Worm (Caenorhabditis elegans) whole organism, dauer: ENCODE measurements around the gene pqm-1.

ENCODE experiments used
- unc-62 ChIP-seq: sonication (generic microtip); optimal IDR thresholded peaks from 2 replicates; lab custom pipeline; 2017; ENCODE audit warnings: missing biosample characterization, missing genetic modification reagents, missing genetic modification characterization

The pqm-1 gene

DNA sequence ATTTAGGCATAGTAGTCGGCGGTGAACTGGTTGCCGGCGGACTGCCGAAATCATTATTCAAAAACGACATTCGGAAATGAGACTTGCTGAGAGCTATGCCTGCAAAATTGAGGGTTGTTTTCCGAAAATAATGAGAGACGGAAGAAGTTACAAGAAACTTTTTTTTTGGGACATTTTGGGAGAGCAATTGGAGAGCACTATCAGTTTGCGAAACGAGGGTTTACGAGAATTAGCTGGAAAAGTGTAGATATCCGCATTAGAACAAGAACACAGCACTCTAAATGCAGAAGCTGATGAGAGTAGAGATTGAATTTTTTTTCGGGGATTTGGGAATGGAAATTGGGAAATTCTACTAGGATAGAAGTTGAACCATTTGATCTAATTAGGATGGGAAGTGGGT is at the start of gene pqm-1:
pqm-1 (minus strand) TSS at position 101 of the 400 bp plus-strand sequence.
- no peak for TF ChIP-seq unc-62

DNA sequence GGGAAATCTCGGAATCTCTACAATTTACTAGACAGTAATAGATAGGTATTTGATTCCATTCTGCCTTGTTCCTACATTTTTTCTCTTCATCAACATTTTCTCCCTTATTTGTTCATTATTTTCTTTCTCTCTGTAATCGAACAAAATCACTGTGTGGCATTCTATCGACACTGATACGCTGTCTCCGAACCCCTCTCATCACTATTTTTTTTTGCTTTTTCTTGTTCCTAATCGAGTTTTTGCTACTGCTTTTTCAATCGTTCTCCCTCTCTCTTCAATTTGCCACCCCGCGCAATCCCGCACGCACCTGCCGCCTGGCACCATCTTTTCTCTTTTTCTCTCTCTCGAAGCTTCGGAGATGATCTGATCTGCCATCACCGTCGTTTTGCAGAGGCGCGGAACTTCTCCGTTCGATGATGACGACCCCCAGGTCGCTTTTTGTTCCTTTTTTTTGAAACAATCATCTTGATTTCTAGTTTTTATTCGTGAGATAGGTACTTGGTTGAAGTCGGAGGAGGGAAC is 47.9 kb upstream of the pqm-1 start:
- no peak for TF ChIP-seq unc-62

DNA sequence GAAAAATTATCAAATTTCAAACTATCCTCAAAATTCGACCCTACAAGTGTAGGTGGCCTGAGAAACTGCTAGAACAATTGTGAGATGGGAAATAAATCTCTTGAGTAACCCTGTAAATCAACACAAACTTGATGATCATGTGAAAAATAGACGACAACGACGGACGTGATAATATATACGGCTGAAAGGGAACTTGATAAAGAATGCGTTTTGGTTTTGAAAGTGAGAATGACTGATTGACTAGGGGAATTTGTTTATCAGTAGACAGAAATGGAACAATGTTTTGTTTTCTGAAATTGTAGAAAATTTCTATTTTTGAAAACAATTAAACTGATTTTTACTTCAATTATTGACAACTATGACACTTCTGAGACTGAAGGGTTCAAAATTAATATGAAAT is 41.1 kb upstream of the pqm-1 start:
- no peak for TF ChIP-seq unc-62

DNA sequence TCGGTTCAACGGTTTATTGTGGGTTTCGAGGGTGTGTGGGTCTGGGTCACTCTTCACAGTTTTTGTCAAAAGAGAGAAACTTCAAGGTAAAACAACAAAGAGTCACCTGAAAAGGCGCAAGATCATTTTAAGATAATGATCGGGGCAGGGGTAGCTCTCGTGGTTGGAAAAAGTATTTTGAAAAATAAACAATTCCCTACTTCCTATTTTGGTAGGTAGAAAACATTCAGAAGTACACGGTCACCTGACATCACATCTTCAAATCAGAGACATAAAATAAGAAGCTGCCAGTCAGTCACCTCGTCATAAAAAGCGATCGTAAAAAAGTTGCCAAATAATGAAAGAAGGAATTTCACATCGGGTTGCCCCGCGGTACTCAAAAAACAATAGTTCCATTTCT is 40.1 kb upstream of the pqm-1 start:
- TF ChIP-seq unc-62: no peak

DNA sequence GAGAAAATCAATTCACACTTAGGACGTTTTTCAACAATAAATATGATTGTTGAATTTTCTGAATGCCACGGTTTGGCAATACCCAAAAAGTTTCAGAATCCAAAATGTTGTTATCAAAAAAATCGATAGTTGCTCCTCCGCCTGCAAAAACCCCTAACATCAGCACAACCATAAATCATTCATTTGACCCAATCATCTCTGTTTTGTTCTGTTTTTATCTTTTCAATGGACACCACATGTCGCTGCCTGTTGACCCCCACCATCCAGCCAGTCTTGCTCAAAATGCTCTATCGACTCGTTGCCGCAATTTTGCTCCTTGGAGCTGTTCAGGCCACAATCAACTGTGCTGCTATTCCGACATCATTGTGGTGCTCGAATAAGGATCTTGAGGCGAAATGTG is 35.6 kb upstream of the pqm-1 start, which contains the start of gene F37H8.5:
F37H8.5 (plus strand) TSS at position 181 of the 400 bp plus-strand sequence.
- no peak for TF ChIP-seq unc-62

DNA sequence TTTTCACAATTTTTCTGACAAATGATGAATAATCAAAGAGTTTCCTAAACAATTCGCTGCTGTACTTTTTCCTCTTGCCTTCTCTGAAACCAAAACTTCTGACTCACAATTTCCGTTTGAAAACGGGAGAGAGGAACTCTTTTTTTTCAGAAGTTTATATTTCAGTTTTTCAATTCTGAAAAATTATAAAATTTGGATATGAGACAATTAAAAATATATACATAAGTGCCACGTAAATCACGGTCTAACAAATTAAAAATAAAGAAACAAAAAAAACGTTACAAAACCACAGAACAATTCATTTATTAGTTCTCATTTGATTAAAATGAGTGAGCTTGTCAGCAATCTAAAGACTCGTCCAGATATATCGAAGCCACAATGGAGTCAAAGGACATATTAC is 33.3 kb upstream of the pqm-1 start, which contains the start of gene sfxn-1.2:
sfxn-1.2 (plus strand) TSS at position 301 of the 400 bp plus-strand sequence.
- TF ChIP-seq unc-62: no peak

DNA sequence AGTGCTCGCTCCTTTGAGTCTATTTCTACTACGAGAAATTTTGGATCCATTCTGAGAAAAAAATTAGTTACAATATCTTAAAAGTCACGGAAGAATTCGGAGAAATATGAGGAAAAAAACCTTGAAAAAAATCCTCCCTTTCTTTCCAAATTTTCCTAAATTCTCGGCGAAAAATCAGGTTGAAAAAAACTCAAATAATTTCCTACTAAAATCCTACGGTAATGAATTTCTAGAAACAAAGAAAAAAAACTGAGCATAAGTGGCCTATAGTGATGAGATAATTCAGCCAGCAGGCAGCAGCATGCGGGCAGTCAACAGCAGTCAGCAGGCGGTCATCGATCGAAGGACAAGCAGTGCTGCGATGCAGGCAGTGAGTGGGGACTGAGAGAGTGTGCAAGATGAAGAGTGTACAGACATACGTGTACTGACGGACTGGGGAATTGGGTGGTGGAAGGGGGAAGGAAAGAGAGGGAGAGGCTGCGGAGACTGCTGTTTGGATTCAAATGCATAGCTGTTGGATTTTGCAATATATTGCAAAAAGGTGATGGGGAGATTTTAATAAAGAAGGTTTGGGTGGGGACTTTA is 32.5 kb upstream of the pqm-1 start, which contains the start of gene lir-3:
lir-3 (minus strand) TSS at position 51 of the 585 bp plus-strand sequence.
- no peak for TF ChIP-seq unc-62

DNA sequence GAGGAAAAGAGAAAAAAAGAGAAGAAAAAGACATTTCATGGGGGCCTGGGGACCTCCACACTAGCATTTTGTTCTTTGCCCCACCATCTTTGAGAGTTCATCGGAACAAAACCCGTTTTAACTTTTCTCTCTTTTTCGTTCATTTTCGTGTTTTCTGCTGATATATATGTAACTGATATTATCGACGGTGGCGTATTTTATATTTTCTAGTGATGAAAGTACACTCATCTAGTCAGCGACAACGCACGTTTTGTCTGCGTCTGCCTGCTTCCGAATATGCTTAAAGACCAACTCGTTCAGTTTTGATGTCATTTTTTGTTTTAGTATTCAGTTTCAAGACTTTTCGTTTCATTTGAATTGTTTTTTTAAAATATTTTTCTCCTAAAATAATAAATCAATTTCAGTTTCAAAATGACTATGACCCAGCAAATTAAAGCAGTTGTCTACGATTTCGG is 28.9 kb upstream of the pqm-1 start, which contains the start of gene bigr-1:
bigr-1 (plus strand) TSS at position 405 of the 455 bp plus-strand sequence.
- no peak for TF ChIP-seq unc-62

DNA sequence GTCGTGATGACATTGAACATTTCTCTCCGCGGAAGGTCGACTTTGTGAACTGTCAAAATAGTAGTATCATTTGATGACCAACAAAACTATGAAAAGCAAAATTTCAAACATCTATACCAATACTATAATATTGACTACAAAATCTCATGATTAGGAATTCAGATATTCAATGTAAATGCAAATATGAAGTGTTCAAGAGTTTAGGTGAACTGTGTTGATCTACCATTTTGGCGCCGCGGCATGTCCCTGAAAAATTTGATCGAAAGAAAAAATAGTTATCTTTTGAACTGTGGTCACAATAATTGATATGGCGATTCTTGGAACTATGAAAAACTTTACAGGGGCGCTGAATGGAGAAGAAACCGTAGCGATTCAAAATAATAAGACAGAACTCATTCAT is 26.3 kb upstream of the pqm-1 start:
- no peak for TF ChIP-seq unc-62

DNA sequence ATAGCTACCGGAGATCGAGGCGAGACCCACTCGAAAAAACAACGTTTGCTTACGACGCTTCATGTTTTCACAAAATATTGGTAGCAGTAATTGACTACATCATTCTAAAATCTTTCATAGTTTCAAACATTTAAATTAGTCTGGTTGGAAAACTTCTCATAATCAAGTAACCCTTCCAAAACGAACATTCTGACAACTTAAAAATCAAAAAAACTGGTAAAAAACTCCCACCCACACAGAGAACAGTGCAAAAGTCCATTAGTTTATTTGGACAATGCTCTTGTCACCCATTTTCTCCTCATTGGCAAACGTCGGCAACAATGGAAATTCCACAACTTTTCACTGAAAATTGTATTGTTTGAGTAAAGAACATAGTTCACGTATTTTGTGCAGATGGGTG is 25.0 kb upstream of the pqm-1 start, which contains the start of gene F37H8.6:
F37H8.6 (minus strand) TSS at position 101 of the 400 bp plus-strand sequence.
- no peak for TF ChIP-seq unc-62

DNA sequence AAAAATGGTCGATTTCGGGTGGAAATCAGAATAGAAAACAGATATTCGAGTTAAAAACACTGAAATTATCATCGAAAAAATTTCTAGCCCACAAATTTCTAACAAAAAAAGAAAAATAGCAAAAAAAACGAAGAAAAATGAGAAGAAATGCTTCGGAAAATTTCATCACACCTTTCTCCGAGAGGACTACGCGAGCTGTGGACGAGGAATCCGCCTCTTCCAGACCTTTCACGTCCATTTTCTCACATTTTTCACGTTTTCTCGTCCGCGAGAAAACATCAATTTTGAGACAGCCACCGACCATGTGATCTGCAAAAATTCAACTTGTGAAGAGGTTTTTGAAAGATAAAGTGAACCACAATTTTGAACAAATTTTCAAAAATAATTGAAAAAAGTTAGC is 24.0 kb upstream of the pqm-1 start:
- TF ChIP-seq unc-62: no peak

DNA sequence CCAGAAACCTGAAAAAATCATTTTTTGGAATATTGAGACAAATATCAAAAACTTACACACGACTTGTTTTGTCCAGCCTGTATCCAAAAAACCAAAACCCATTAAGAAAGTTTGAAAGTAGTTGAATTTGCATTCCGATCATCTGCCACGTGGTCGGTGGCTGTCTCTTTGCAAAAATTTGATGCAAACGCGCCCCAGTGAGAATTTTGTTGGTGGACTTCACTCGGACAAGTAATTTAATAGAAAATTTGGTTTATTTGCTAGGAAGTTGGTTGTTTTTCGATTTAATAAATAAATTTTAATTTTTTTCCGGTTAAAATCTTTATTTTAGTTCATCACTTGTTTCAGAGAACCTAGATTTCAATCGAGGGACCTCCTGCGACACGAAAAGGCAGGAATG is 23.0 kb upstream of the pqm-1 start:
- TF ChIP-seq unc-62: no peak

DNA sequence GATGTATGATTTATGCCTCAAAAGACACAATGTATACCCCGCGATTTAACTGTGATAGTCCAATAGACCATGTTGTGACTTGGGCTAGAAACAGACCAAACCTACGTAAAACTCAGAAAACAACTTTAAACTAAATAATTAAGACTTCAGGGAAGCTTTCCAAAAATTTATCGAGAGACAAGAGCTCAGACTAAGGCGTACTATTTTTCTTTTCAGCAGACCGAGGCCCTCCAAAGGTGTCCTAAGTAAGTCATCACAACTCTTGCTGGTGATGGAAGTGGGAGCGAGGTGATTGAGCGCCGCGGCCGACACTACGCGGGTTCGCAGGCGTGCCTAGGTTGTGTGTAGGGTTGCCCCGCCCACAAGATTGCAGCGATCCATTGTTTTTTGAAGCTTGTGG is 14.6 kb upstream of the pqm-1 start:
- no peak for TF ChIP-seq unc-62

DNA sequence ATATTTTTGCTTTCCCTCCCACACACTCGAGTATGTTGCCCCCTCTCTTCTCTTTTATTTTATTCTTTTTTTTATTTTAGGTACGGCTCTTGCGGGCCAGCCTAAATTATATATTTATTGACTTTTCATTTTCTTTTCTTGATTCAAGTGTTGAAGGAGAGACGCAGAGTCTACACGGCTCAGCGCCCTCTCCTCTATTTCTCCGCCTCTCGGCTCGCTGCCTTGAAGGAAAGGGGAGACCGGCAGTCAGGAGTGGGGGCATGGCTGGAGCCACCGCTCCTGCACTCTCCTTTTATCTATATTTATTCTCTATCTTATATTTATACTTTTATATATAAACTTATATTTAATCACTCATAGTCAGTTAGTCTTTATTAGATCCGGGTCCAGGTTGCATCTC is 14.0 kb upstream of the pqm-1 start:
- TF ChIP-seq unc-62: no peak

DNA sequence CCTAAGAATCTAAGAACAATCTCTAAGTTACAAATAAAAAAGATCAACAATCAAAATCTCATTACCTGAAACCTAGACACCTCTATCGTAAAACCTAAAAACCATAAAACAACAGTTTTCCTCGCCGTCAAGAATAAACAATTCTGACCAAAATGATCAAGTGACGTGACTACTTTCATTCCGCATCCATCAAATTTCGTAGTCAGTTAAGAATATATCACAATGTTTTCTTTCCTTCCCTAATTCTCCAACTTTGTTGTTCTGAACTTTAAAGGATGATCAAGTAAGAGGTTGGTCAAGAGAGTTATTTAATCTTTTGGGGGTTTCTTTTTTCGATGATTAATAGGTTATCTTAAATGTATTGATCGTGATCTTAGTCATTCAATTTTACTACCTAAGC is 10.9 kb upstream of the pqm-1 start:
- no peak for TF ChIP-seq unc-62

DNA sequence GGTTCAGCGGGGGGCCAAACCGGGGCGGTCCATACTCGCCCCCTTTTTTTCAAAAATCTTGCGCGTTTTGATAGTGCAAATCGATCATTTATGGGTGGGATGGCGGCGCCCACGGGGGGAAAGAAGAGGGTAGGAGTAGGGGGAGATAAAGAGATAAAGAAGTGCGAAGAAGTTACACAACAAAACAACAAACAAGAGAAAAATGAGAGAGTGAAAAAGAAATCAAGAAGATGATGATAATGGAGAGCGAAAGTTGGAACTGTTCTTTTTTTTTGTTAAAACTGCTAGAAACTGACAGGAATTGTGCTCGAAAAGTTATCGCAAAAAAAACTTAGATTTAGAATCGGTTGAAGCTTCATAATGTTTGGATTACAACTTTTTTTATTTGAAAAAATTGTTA is 10.0 kb upstream of the pqm-1 start, which contains the start of gene ptr-13:
ptr-13 (minus strand) TSS at position 92 of the 400 bp plus-strand sequence.
- TF ChIP-seq unc-62: no peak

DNA sequence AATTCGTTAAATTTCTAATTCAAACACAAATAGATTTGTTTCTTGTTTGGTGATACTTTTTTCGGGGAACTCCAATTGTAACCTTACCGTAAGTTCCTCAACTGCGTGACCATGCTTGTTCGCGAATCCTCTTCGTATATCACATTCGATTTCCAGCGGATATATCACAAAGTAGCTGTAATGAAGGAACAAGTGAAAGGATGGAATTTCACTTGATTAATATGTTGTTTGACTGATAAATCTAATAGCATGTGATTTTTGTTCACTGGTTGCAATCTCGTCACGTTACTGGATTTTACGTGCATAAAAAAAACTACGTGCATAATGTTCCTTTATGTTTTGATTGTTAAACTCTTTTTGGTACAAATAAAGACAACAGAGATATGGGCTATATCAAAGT is 9.3 kb upstream of the pqm-1 start:
- TF ChIP-seq unc-62: no peak

DNA sequence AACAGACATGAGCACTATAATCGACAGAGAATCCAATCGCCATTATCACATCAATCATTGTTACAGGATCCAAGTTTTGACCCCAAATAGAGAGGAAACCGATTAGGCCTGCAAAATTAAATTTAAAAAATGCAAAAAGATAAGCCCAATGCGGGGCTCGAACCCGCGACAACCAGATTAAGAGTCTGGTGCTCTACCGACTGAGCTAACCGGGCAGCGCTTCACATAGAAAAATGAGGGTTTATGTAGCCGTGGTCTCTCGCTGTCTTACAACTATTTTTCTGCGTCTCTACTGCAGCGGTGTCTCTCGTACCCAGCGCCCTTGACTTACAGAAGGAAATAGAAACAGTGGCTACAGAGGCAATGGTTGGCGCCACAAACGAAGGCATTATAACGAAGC is 5.3 kb upstream of the pqm-1 start:
- TF ChIP-seq unc-62: no peak
